Fruit fly (Drosophila melanogaster): Measurements from ENCODE around the gene LanA.

LanA gene

dm6 chr3L:6262644-6263404 lies 45.0 kb upstream of the LanA start, which contains the start of gene Ldh (continued):
- peak; percentile 88 to 98 for TF ChIP-seq Hr51 (GFP tag; optimal IDR thresholded peaks at IDR 0.05)
- peak; percentile 80 for TF ChIP-seq CG11696 (GFP tag; IDR thresholded peaks at IDR 0.05)
- peak; percentile 43 for TF ChIP-seq da (GFP tag; optimal IDR thresholded peaks at IDR 0.05)
- no peak for TF ChIP-seq hth (optimal IDR thresholded peaks at IDR 0.05)
- TF ChIP-seq tx (GFP tag; optimal IDR thresholded peaks at IDR 0.05) = peak; percentile 58
- TF ChIP-seq ab (GFP tag; optimal IDR thresholded peaks at IDR 0.05) = no peak
- TF ChIP-seq nerfin-2 (GFP tag; IDR thresholded peaks at IDR 0.05; ENCODE audit: partially characterized antibody) = no peak
- TF ChIP-seq CG13296 (GFP tag; optimal IDR thresholded peaks at IDR 0.05) = peak; percentile 95
- peak; percentile 89 for TF ChIP-seq CG6683 (GFP tag; optimal IDR thresholded peaks at IDR 0.05)
- TF ChIP-seq Jarid2 (GFP tag; optimal IDR thresholded peaks at IDR 0.05) = peak; percentile 85
- TF ChIP-seq HmgZ (tag; optimal IDR thresholded peaks at IDR 0.05) = peak; percentile 97
- peak; percentile 78 for TF ChIP-seq Vsx1 (GFP tag; optimal IDR thresholded peaks at IDR 0.05)
- peak; percentile 73 for TF ChIP-seq wek (GFP tag; optimal IDR thresholded peaks at IDR 0.05)
- TF ChIP-seq CG1832 (GFP tag; optimal IDR thresholded peaks at IDR 0.05) = peak; percentile 50
- 0 out of 2 replicates have a peak, but pooled peaks have one; percentile 30 for TF ChIP-seq Doc2 (GFP tag; IDR thresholded peaks at IDR 0.05)
- peak; percentile 79 to 88 for TF ChIP-seq chif (GFP tag; optimal IDR thresholded peaks at IDR 0.05)
- TF ChIP-seq Nf-YC (tag; optimal IDR thresholded peaks at IDR 0.05) = peak; percentile 90
- TF ChIP-seq jumu (GFP tag; optimal IDR thresholded peaks at IDR 0.05) = peak; percentile 73
- peak; percentile 72; the same call in 1 of the 3 replicates for TF ChIP-seq CG2199 (GFP tag; IDR thresholded peaks at IDR 0.05)
- peak; percentile 78 for TF ChIP-seq sens-2 (GFP tag; IDR thresholded peaks at IDR 0.05)
- peak; percentile 95 for TF ChIP-seq CG6813 (GFP tag; optimal IDR thresholded peaks at IDR 0.05)
- peak; percentile 97 for TF ChIP-seq Sox100B (GFP tag; optimal IDR thresholded peaks at IDR 0.05)
- TF ChIP-seq CG6175 (GFP tag; IDR thresholded peaks at IDR 0.05) = peak; percentile 55; the same call in 1 of the 3 replicates
- TF ChIP-seq nau (GFP tag; optimal IDR thresholded peaks at IDR 0.05) = peak; percentile 94
- TF ChIP-seq CG13123 (GFP tag; optimal IDR thresholded peaks at IDR 0.05) = peak; percentile 89
- peak; percentile 98 for TF ChIP-seq unpg (GFP tag; optimal IDR thresholded peaks at IDR 0.05)
- TF ChIP-seq sens (GFP tag) = peak; percentile 99
- peak; percentile 83 for TF ChIP-seq CG5180 (GFP tag; optimal IDR thresholded peaks at IDR 0.05)
- no peak for TF ChIP-seq btn (GFP tag; optimal IDR thresholded peaks at IDR 0.05)
- TF ChIP-seq zen (tag; optimal IDR thresholded peaks at IDR 0.05) = peak; percentile 98
- TF ChIP-seq CG17186 (GFP tag; optimal IDR thresholded peaks at IDR 0.05) = peak; percentile 61
- peak; percentile 91 for TF ChIP-seq stc (GFP tag; IDR thresholded peaks at IDR 0.05)
- TF ChIP-seq az2 (GFP tag; optimal IDR thresholded peaks at IDR 0.05) = peak; percentile 96
- peak; percentile 25 for TF ChIP-seq shn (GFP tag; optimal IDR thresholded peaks at IDR 0.05)
- peak; percentile 80 for TF ChIP-seq Elba2 (GFP tag; optimal IDR thresholded peaks at IDR 0.05)
- peak; percentile 66 for TF ChIP-seq CG11398 (GFP tag; optimal IDR thresholded peaks at IDR 0.05)
- peak; percentile 92 for TF ChIP-seq CG1529 (GFP tag; optimal IDR thresholded peaks at IDR 0.05)
- peak in 1 of 3 experiments; percentile 98 for TF ChIP-seq lola (GFP tag; optimal IDR thresholded peaks at IDR 0.05)
- TF ChIP-seq chn (GFP tag; optimal IDR thresholded peaks at IDR 0.05) = peak; percentile 86
- TF ChIP-seq CG3726 (GFP tag; IDR thresholded peaks at IDR 0.05) = peak; percentile 88
- peak; percentile 90 for TF ChIP-seq HLH3B (GFP tag; IDR thresholded peaks at IDR 0.05)
- TF ChIP-seq PHDP (tag; optimal IDR thresholded peaks at IDR 0.05) = peak; percentile 98
- TF ChIP-seq dpn (GFP tag; optimal IDR thresholded peaks at IDR 0.05) = peak; percentile 87 to 95
- peak; percentile 88 for TF ChIP-seq CG7357 (GFP tag; IDR thresholded peaks at IDR 0.05)
- peak; percentile 50 for TF ChIP-seq Dip3 (GFP tag; optimal IDR thresholded peaks at IDR 0.05)
- TF ChIP-seq CG2120 (GFP tag; optimal IDR thresholded peaks at IDR 0.05) = peak; percentile 93
- peak; percentile 55 for TF ChIP-seq CHES-1-like (GFP tag; optimal IDR thresholded peaks at IDR 0.05)
- TF ChIP-seq cg (GFP tag; optimal IDR thresholded peaks at IDR 0.05) = no peak
- peak; percentile 81 for TF ChIP-seq Nf-YA (GFP tag; IDR thresholded peaks at IDR 0.05)
